Worm (Caenorhabditis elegans) whole organism, late embryonic: Measurements from ENCODE around the gene R160.6.
A peak's percentile ranks its signal among the peaks of the same experiment; 100 is the strongest.

ENCODE experiments used
- pha-2 ChIP-seq: sonication (generic microtip); optimal IDR thresholded peaks from 2 replicates; lab custom pipeline; 2017; ENCODE audit warnings: mild to moderate bottlenecking, missing genetic modification characterization, missing compliant biosample characterization
- unc-42 ChIP-seq: sonication (generic microtip); optimal IDR thresholded peaks from 2 replicates; lab custom pipeline; 2016; ENCODE audit warnings: missing genotype, missing genetic modification characterization, missing compliant biosample characterization

Gene R160.6

DNA sequence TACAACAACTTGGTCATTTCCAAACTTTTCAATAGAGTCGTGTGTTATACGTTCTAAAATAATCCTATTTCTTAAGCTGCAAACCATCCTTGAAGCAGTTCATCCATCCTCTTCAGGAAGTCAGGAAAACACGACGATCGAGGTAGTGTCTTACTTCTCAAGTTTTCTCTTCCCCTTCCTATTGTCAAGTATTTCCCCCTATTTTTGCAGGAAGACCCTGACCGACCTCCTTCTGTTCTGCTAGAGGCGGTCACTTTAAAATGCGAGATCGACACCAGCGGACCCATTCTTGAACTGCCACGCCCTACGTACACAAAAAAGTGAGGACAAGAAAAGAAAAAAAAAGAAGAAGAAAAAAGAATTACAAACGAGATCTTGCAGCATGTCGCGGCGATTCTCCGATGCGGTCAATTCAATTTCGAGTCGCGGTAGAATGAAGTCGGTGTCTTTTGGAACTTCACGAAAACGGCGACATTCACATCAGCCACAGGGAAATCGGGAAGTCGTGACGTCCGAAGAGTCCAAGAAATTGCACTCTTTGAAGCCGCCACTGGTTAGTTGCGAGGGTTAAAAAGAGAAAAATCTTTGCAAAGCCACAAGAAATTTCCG lies 50.1 kb downstream of the R160.6 start:
- TF ChIP-seq unc-42 = peak; percentile 58
- TF ChIP-seq pha-2 (tag; lab: Kevin White, UChicago) = no peak
